Worm (Caenorhabditis elegans): ENCODE data around the gene egl-46.

egl-46 gene

DNA sequence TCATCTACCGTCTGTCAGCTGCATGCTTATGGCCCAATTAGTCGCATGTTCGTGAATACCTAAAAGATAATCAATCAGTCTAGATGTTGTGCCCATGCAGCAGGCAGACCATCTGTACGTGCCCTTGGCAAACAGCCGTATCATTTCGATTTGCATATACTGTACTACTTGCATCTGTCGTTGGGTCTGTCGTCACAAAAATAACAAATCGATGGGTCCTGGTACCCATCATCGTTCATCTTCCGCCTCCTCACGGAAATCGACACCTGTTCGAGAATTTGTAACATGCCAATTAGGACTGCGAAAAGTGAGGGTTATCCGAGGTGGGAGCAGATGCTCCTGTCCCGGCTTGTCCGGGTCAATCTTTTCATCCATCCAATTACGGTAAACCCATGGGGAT, 1.9 kb upstream of the egl-46 start:
- no peak for TF ChIP-seq mec-3 (tag; optimal IDR thresholded peaks at IDR 0.05; ENCODE audit: borderline replicate concordance)
- no peak for TF ChIP-seq ref-2 (tag; optimal IDR thresholded peaks at IDR 0.05)
- no peak for TF ChIP-seq hlh-30 (tag; optimal IDR thresholded peaks at IDR 0.05; ENCODE audit: insufficient read depth)
- no peak for TF ChIP-seq ztf-16 (tag; optimal IDR thresholded peaks at IDR 0.05)
- no peak for TF ChIP-seq dve-1 (tag; optimal IDR thresholded peaks at IDR 0.05)
- no peak for TF ChIP-seq ceh-31 (tag; optimal IDR thresholded peaks at IDR 0.05)
- TF ChIP-seq sox-4 (tag; optimal IDR thresholded peaks at IDR 0.05), result no peak
- no peak for TF ChIP-seq ceh-19 (GFP tag; optimal IDR thresholded peaks at IDR 0.05)
- no peak for TF ChIP-seq hlh-13 (GFP tag; optimal IDR thresholded peaks at IDR 0.05)
- no peak for TF ChIP-seq lin-11 (tag; optimal IDR thresholded peaks at IDR 0.05)
- TF ChIP-seq ceh-14 (tag; optimal IDR thresholded peaks at IDR 0.05), result no peak
- no peak for TF ChIP-seq Y22D7AL.16 (tag; optimal IDR thresholded peaks at IDR 0.05)
- TF ChIP-seq eyg-1 (tag; optimal IDR thresholded peaks at IDR 0.05), result no peak
- TF ChIP-seq gmeb-2 (tag; optimal IDR thresholded peaks at IDR 0.05), result no peak

DNA sequence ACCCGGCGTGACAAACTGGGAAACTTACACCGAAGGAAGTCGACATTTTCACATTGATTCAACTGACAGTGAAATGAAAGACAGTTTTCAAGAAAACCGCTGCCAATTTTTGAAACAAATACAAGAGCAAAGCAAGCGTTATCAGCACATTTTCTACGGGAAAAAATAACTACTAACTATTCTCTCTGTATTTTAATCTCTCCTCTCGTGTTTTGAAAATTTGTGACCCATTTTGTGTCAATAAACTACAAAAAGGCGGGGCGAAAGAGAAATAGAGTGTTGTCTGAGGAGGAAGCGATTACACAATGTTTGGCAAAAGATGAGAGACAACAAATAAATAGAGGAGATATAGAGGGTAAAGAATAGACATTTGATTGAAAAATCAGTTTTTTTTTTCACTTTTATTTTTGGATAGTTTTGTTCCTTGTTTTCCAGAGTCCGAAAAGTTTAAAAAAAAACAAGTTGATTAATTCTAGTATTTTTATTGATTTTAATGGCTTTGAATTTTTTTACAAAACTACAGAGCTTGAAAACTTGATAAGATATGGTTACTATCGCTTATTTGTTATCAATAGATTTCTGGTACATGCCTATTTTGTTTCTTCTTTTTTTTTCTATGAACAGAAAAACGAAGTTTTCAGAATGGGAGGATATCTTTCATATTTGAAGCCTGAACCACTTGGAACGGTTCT, 5.1 kb downstream of the egl-46 start, which contains the start of gene cest-34:
Gene cest-34, plus strand, starts transcription at position 642 of the 692 bp plus-strand sequence.
- TF ChIP-seq nhr-11 (tag; optimal IDR thresholded peaks at IDR 0.05) (no peak), elt-2 (tag; optimal IDR thresholded peaks at IDR 0.05) (no peak), sox-4 (tag; optimal IDR thresholded peaks at IDR 0.05) (no peak), ceh-31 (tag; optimal IDR thresholded peaks at IDR 0.05) (no peak), ref-2 (tag; optimal IDR thresholded peaks at IDR 0.05) (no peak), madf-2 (tag; optimal IDR thresholded peaks at IDR 0.05) (no peak), dmd-4 (tag; optimal IDR thresholded peaks at IDR 0.05; ENCODE audit: borderline replicate concordance) (no peak), tbx-7 (tag; optimal IDR thresholded peaks at IDR 0.05) (no peak), lin-11 (tag; optimal IDR thresholded peaks at IDR 0.05) (no peak)

DNA sequence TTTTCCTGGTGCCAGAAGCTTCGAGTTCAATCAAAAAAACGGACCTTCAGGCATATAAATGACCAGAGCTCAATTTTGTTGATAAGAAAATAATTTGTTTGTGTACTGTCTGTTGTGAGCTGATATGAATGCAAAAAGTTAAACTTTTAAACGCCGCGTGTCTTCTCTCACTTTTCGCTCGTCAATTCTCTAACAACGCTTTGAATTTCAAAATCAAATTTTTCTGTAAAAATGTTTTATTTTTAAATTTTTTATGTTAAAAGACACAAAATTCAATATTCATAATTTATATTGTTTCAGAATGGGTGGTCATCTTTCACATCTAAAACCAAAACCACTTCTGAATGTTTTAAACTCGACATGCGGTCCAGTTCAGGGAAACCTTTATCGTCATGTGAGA, 7.4 kb downstream of the egl-46 start, which contains the start of gene cest-31:
Gene cest-31, plus strand, starts transcription at position 301 of the 400 bp plus-strand sequence.
- TF ChIP-seq madf-2 (tag; optimal IDR thresholded peaks at IDR 0.05) (no peak), tbx-2 (tag; optimal IDR thresholded peaks at IDR 0.05) (no peak), ceh-34 (tag; optimal IDR thresholded peaks at IDR 0.05) (no peak), pqm-1 (tag; optimal IDR thresholded peaks at IDR 0.05) (no peak), fax-1 (tag; optimal IDR thresholded peaks at IDR 0.05) (no peak), che-1 (tag; optimal IDR thresholded peaks at IDR 0.05) (no peak), unc-86 (tag; optimal IDR thresholded peaks at IDR 0.05) (no peak), ceh-9 (tag; optimal IDR thresholded peaks at IDR 0.05) (no peak), unc-55 (GFP tag; optimal IDR thresholded peaks at IDR 0.05) (no peak)

DNA sequence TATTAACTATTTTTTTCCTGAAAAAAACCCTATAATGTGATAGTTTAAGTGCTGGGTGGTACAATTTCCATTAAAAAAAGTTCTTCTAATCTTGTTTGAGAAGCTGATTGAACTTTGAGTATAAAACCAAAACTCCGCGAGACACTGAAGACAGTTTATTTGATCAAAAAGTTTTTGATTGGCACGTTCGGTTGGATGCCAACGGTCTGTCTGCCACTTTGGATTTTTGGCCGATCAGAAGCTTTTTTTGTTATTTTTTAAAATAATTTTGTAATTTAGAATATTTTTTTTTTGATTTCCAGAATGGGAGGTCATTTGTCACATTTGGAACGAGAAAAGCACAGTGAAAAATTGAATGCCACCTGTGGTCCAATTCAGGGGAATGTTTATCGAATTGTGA, 11.9 kb downstream of the egl-46 start, which contains the start of gene cest-28:
Gene cest-28, plus strand, starts transcription at position 301 of the 400 bp plus-strand sequence.
- TF ChIP-seq K02D7.2 (tag; optimal IDR thresholded peaks at IDR 0.05) (no peak), ceh-2 (tag; optimal IDR thresholded peaks at IDR 0.05) (no peak), mec-3 (tag; optimal IDR thresholded peaks at IDR 0.05; ENCODE audit: borderline replicate concordance) (no peak), elt-2 (tag; optimal IDR thresholded peaks at IDR 0.05) (no peak), fkh-6 (tag; optimal IDR thresholded peaks at IDR 0.05) (no peak)

DNA sequence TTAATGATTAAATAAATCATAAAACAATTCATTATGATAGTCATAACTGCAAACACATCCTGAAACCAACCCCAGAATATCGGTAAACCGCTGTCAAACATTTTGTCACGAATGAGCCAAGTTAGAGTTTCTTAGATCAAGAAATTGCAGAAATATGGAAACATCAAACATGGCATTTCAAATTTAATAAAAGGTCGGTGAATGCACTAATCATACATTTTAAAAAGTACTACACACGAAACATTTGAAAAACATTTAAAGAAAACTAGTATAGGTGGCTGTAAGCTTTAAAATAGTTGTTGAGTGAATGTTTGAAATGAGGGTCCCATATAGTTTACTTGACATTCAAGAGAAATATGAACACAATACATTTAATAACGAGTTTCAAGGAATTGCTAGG, 12.6 kb downstream of the egl-46 start, which contains the start of gene str-180:
Gene str-180, minus strand, starts transcription at position 101 of the 400 bp plus-strand sequence.
- TF ChIP-seq unc-55 (GFP tag; optimal IDR thresholded peaks at IDR 0.05) (no peak), unc-86 (tag; optimal IDR thresholded peaks at IDR 0.05) (no peak), rnt-1 (tag; optimal IDR thresholded peaks at IDR 0.05) (no peak)

DNA sequence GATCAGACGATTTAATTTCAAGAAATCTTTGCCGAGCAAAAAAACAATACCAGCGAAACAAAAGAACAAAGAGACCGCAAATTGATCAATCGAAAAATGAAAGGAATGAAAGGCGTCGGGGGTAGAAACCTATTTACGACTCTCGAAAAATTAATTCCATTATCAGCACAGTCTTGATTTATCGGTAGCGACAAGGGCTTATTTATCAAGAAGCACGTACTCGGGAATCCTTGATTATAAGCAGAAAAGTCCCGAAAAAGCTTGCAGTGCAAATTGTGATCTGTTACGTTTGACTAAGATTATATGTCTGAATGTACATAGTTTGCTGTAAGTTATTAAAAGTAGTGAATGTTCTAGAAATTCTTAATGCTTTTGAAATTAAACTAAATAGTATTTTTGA, 14.8 kb downstream of the egl-46 start:
- no peak for TF ChIP-seq odd-2 (tag; optimal IDR thresholded peaks at IDR 0.05)
- no peak for TF ChIP-seq ama-1 (optimal IDR thresholded peaks at IDR 0.05)
- no peak for TF ChIP-seq ahr-1 (tag; optimal IDR thresholded peaks at IDR 0.05)
- TF ChIP-seq pros-1 (tag; optimal IDR thresholded peaks at IDR 0.05), result no peak
- TF ChIP-seq Y22D7AL.16 (tag; optimal IDR thresholded peaks at IDR 0.05), result no peak
- TF ChIP-seq madf-2 (tag; optimal IDR thresholded peaks at IDR 0.05), result no peak
- TF ChIP-seq K09A11.1 (tag; optimal IDR thresholded peaks at IDR 0.05; ENCODE audit: insufficient read depth), result no peak
- TF ChIP-seq sox-4 (tag; optimal IDR thresholded peaks at IDR 0.05), result no peak
- no peak for TF ChIP-seq pha-4 (tag; optimal IDR thresholded peaks at IDR 0.05)
- TF ChIP-seq hlh-6 (tag; optimal IDR thresholded peaks at IDR 0.05), result no peak
- no peak for TF ChIP-seq ceh-45 (GFP tag; IDR thresholded peaks at IDR 0.05)
